In the genomic region with DNA sequence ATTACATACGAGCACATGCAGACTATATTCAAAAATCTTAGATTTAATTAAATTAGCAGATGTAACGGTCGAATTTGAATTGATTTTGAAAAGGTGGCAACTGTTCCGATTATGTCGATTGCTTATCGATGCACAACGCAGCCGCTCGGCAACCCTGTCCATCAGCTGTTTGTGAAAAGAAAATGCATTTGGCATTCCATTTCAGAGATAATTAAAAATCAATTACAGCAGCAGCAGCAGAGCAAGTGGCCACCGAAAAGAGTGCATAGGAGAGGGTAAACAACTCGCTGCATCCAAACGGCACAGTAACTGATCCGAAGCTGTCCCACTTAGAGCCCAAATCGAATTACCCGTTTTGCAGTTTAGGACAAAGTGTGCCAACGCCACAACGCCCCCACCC, we compare ENCODE assay signal across 1 fruit fly cellular context.
TF ChIP-seq lines count a peak whose summit lies in the region.

Gene Patj, plus strand, starts transcription at position 155 of the 400 bp plus-strand sequence.

TF ChIP-seq in whole organism, embryonic, 481 proteins besides CTCF, POLR2A, EP300 and RAD21 (continued from another document):
- TF ChIP-seq bbx (GFP tag; IDR thresholded peaks at IDR 0.05; lab: Robert Waterston, UW; ENCODE audit: partially characterized antibody): no peak; the same call in 1 of the 2 replicates
- TF ChIP-seq exex (tag; optimal IDR thresholded peaks at IDR 0.05; lab: Kevin White, UChicago): peak; percentile 55
- peak; percentile 83 for TF ChIP-seq pzg (GFP tag; optimal IDR thresholded peaks at IDR 0.05; lab: Kevin White, UChicago)
- peak; percentile 80 for TF ChIP-seq MESR4 (GFP tag; optimal IDR thresholded peaks at IDR 0.05; lab: Kevin White, UChicago)
- no peak; the same call in 2 of the 3 replicates for TF ChIP-seq row (GFP tag; IDR thresholded peaks at IDR 0.05; lab: Robert Waterston, UW)
- peak; percentile 13 for TF ChIP-seq nmo (GFP tag; optimal IDR thresholded peaks at IDR 0.05; lab: Kevin White, UChicago)
- no peak for TF ChIP-seq Rx (GFP tag; IDR thresholded peaks at IDR 0.05; lab: Robert Waterston, UW)
- TF ChIP-seq CG3847 (GFP tag; IDR thresholded peaks at IDR 0.05; lab: Robert Waterston, UW): peak; percentile 66
- TF ChIP-seq rib (GFP tag; IDR thresholded peaks at IDR 0.05; lab: Robert Waterston, UW): no peak
- TF ChIP-seq GATAe (GFP tag; conservative IDR thresholded peaks at IDR 0.05; lab: Robert Waterston, UW): no peak
- TF ChIP-seq lmd (GFP tag; IDR thresholded peaks at IDR 0.05; lab: Robert Waterston, UW): no peak
- TF ChIP-seq HmgZ (tag; optimal IDR thresholded peaks at IDR 0.05; lab: Kevin White, UChicago): no peak
- TF ChIP-seq CG4617 (GFP tag; optimal IDR thresholded peaks at IDR 0.05; lab: Kevin White, UChicago; ENCODE audit: borderline replicate concordance): no peak
- peak; percentile 81 to 97 for TF ChIP-seq crp (GFP tag; optimal IDR thresholded peaks at IDR 0.05; lab: Kevin White, UChicago)
- no peak for TF ChIP-seq HLHmδ (GFP tag; optimal IDR thresholded peaks at IDR 0.05; lab: Kevin White, UChicago)
- TF ChIP-seq Pdp1 (GFP tag; optimal IDR thresholded peaks at IDR 0.05; lab: Kevin White, UChicago): peak in 1 of 2 experiments; percentile 28
- TF ChIP-seq hbn (GFP tag; IDR thresholded peaks at IDR 0.05; lab: Robert Waterston, UW; ENCODE audit: partially characterized antibody): peak; percentile 37; the same call in 1 of the 2 replicates
- no peak for TF ChIP-seq Doc2 (GFP tag; IDR thresholded peaks at IDR 0.05; lab: Robert Waterston, UW)
- no peak for TF ChIP-seq bsh (GFP tag; optimal IDR thresholded peaks at IDR 0.05; lab: Kevin White, UChicago)
- peak; percentile 25 for TF ChIP-seq phol (tag; optimal IDR thresholded peaks at IDR 0.05; lab: Kevin White, UChicago)
- TF ChIP-seq Dll (GFP tag; IDR thresholded peaks at IDR 0.05; lab: Robert Waterston, UW; ENCODE audit: partially characterized antibody): peak; percentile 52; the same call in 3 of the 4 replicates
- peak; percentile 21 for TF ChIP-seq nerfin-1 (tag; optimal IDR thresholded peaks at IDR 0.05; lab: Kevin White, UChicago)
- TF ChIP-seq YL-1 (GFP tag; optimal IDR thresholded peaks at IDR 0.05; lab: Kevin White, UChicago): peak; percentile 56
- TF ChIP-seq Sry-δ (GFP tag; optimal IDR thresholded peaks at IDR 0.05; lab: Kevin White, UChicago): peak; percentile 48
- no peak for TF ChIP-seq CG9609 (GFP tag; optimal IDR thresholded peaks at IDR 0.05; lab: Kevin White, UChicago)
- TF ChIP-seq Med (GFP tag; lab: Kevin White, UChicago): peak; percentile 23
- TF ChIP-seq zen2 (GFP tag; IDR thresholded peaks at IDR 0.05; lab: Robert Waterston, UW; ENCODE audit: partially characterized antibody): peak; percentile 7; the same call in 1 of the 3 replicates
- peak; percentile 69 for TF ChIP-seq stwl (tag; optimal IDR thresholded peaks at IDR 0.05; lab: Kevin White, UChicago)
- no peak for TF ChIP-seq CG2202 (tag; optimal IDR thresholded peaks at IDR 0.05; lab: Kevin White, UChicago)
- no peak for TF ChIP-seq CG6791 (GFP tag; IDR thresholded peaks at IDR 0.05; lab: Robert Waterston, UW; ENCODE audit: partially characterized antibody)
- TF ChIP-seq CG6854 (GFP tag; optimal IDR thresholded peaks at IDR 0.05; lab: Kevin White, UChicago): no peak
- peak; percentile 50; the same call in 1 of the 2 replicates for TF ChIP-seq sna (GFP tag; IDR thresholded peaks at IDR 0.05; lab: Robert Waterston, UW; ENCODE audit: partially characterized antibody)
- peak; percentile 53 for TF ChIP-seq CG14710 (tag; optimal IDR thresholded peaks at IDR 0.05; lab: Kevin White, UChicago)
- TF ChIP-seq CG9797 (GFP tag; optimal IDR thresholded peaks at IDR 0.05; lab: Kevin White, UChicago): peak; percentile 24
- peak; percentile 29 for TF ChIP-seq sens (GFP tag; lab: Kevin White, UChicago)
- TF ChIP-seq CG14860 (GFP tag; IDR thresholded peaks at IDR 0.05; lab: Robert Waterston, UW; ENCODE audit: partially characterized antibody): peak; percentile 40; the same call in 1 of the 3 replicates
- no peak for TF ChIP-seq Sox102F (GFP tag; optimal IDR thresholded peaks at IDR 0.05; lab: Kevin White, UChicago)
- no peak for TF ChIP-seq en (GFP tag; optimal IDR thresholded peaks at IDR 0.05; lab: Kevin White, UChicago)
- TF ChIP-seq dpn (GFP tag; optimal IDR thresholded peaks at IDR 0.05; lab: Kevin White, UChicago): no peak
- peak; percentile 93 for TF ChIP-seq sd (tag; optimal IDR thresholded peaks at IDR 0.05; lab: Kevin White, UChicago)
- no peak for TF ChIP-seq Vsx1 (GFP tag; optimal IDR thresholded peaks at IDR 0.05; lab: Kevin White, UChicago)
- TF ChIP-seq Tbp (GFP tag; optimal IDR thresholded peaks at IDR 0.05; lab: Kevin White, UChicago): no peak
- TF ChIP-seq inv (GFP tag; IDR thresholded peaks at IDR 0.05; lab: Robert Waterston, UW; ENCODE audit: partially characterized antibody): peak; percentile 35; the same call in 1 of the 2 replicates
- TF ChIP-seq CG18262 (tag; optimal IDR thresholded peaks at IDR 0.05; lab: Kevin White, UChicago): no peak
- TF ChIP-seq onecut (GFP tag; IDR thresholded peaks at IDR 0.05; lab: Robert Waterston, UW): peak; percentile 17; the same call in 1 of the 2 replicates
- peak; percentile 75 for TF ChIP-seq E2f2 (GFP tag; IDR thresholded peaks at IDR 0.05; lab: Robert Waterston, UW)
- TF ChIP-seq C15 (GFP tag; IDR thresholded peaks at IDR 0.05; lab: Robert Waterston, UW): no peak
- TF ChIP-seq CG42726 (GFP tag; IDR thresholded peaks at IDR 0.05; lab: Robert Waterston, UW; ENCODE audit: partially characterized antibody): no peak
- peak; percentile 67 for TF ChIP-seq CG2116 (GFP tag; optimal IDR thresholded peaks at IDR 0.05; lab: Kevin White, UChicago)
- no peak for TF ChIP-seq CG12744 (GFP tag; optimal IDR thresholded peaks at IDR 0.05; lab: Kevin White, UChicago)
- TF ChIP-seq CG17186 (GFP tag; optimal IDR thresholded peaks at IDR 0.05; lab: Kevin White, UChicago): peak; percentile 3
- TF ChIP-seq CG15514 (GFP tag; optimal IDR thresholded peaks at IDR 0.05; lab: Kevin White, UChicago): peak; percentile 85
- TF ChIP-seq amos (GFP tag; IDR thresholded peaks at IDR 0.05; lab: Robert Waterston, UW; ENCODE audit: partially characterized antibody): peak; percentile 53; the same call in 1 of the 2 replicates
- TF ChIP-seq D (optimal IDR thresholded peaks at IDR 0.05; lab: Kevin White, UChicago): no peak
- TF ChIP-seq D (GFP tag; optimal IDR thresholded peaks at IDR 0.05; lab: Kevin White, UChicago): no peak
- TF ChIP-seq h (optimal IDR thresholded peaks at IDR 0.05; lab: Kevin White, UChicago): no peak
- TF ChIP-seq Ssrp (tag; optimal IDR thresholded peaks at IDR 0.05; lab: Kevin White, UChicago): no peak
- no peak for TF ChIP-seq kay (GFP tag; optimal IDR thresholded peaks at IDR 0.05; lab: Kevin White, UChicago)
- TF ChIP-seq CG1832 (GFP tag; optimal IDR thresholded peaks at IDR 0.05; lab: Kevin White, UChicago): no peak
- no peak for TF ChIP-seq Chrac-16 (GFP tag; optimal IDR thresholded peaks at IDR 0.05; lab: Kevin White, UChicago)
- TF ChIP-seq CG34224 (GFP tag; IDR thresholded peaks at IDR 0.05; lab: Robert Waterston, UW; ENCODE audit: partially characterized antibody): peak; percentile 64; the same call in 2 of the 3 replicates
- peak; percentile 34 for TF ChIP-seq gfzf (GFP tag; optimal IDR thresholded peaks at IDR 0.05; lab: Kevin White, UChicago)
- TF ChIP-seq chif (GFP tag; optimal IDR thresholded peaks at IDR 0.05; lab: Kevin White, UChicago): no peak
- TF ChIP-seq otp (GFP tag; IDR thresholded peaks at IDR 0.05; lab: Robert Waterston, UW): peak; percentile 47
- TF ChIP-seq Dref (GFP tag; IDR thresholded peaks at IDR 0.05; lab: Robert Waterston, UW): peak; percentile 79
- no peak for TF ChIP-seq lab (GFP tag; optimal IDR thresholded peaks at IDR 0.05; lab: Kevin White, UChicago)
- TF ChIP-seq aop (GFP tag; IDR thresholded peaks at IDR 0.05; lab: Robert Waterston, UW): no peak
- TF ChIP-seq Bdp1 (GFP tag; optimal IDR thresholded peaks at IDR 0.05; lab: Kevin White, UChicago): no peak
- TF ChIP-seq Sin3A (optimal IDR thresholded peaks at IDR 0.05; lab: Kevin White, UChicago): peak; percentile 32
- TF ChIP-seq CG6254 (GFP tag; optimal IDR thresholded peaks at IDR 0.05; lab: Kevin White, UChicago): no peak
TF ChIP-seq in whole organism, embryonic: peak in this region for 49.
